Fruit fly (Drosophila melanogaster): Measurements from ENCODE around the gene CG11109.
A peak's percentile ranks its signal among the peaks of the same experiment; 100 is the strongest.

CG11109 gene

dm6 chr3L:22878723-22879343, 6.8 kb downstream of the CG11109 start, which contains the start of the genes Chro and Ssl1 (continued):
- peak; percentile 100 for TF ChIP-seq CG15336 (GFP tag; IDR thresholded peaks at IDR 0.05)
- TF ChIP-seq lz (GFP tag; optimal IDR thresholded peaks at IDR 0.05): peak; percentile 100
- peak; percentile 100 for TF ChIP-seq OdsH (GFP tag; optimal IDR thresholded peaks at IDR 0.05)
- peak; percentile 100 for TF ChIP-seq Hr38 (GFP tag; optimal IDR thresholded peaks at IDR 0.05)
- TF ChIP-seq CG11762 (GFP tag; optimal IDR thresholded peaks at IDR 0.05; ENCODE audit: insufficient read depth): peak; percentile 100
- TF ChIP-seq Blimp-1 (GFP tag; optimal IDR thresholded peaks at IDR 0.05): peak; percentile 98
- peak; percentile 100 for TF ChIP-seq Sox102F (GFP tag; optimal IDR thresholded peaks at IDR 0.05)
- TF ChIP-seq CG8632 (GFP tag; optimal IDR thresholded peaks at IDR 0.05): peak; percentile 100
- TF ChIP-seq Eip75B (GFP tag; optimal IDR thresholded peaks at IDR 0.05): peak; percentile 100
- TF ChIP-seq Smox (GFP tag; optimal IDR thresholded peaks at IDR 0.05): peak; percentile 100
- TF ChIP-seq CG6854 (GFP tag; optimal IDR thresholded peaks at IDR 0.05): peak; percentile 100
- peak; percentile 100 for TF ChIP-seq Ets96B (tag; optimal IDR thresholded peaks at IDR 0.05)
- TF ChIP-seq CG11902 (GFP tag; optimal IDR thresholded peaks at IDR 0.05): peak; percentile 100
- TF ChIP-seq pdm3 (GFP tag; optimal IDR thresholded peaks at IDR 0.05): peak; percentile 100
- TF ChIP-seq esn (GFP tag; optimal IDR thresholded peaks at IDR 0.05): peak; percentile 100
- TF ChIP-seq CG16779 (tag; optimal IDR thresholded peaks at IDR 0.05): peak; percentile 99
- TF ChIP-seq spab (GFP tag; optimal IDR thresholded peaks at IDR 0.05): peak; percentile 100
- peak; percentile 100 for TF ChIP-seq dac (GFP tag; optimal IDR thresholded peaks at IDR 0.05)
- peak; percentile 96 for TF ChIP-seq fkh (GFP tag; optimal IDR thresholded peaks at IDR 0.05)
- TF ChIP-seq CG6163 (GFP tag; IDR thresholded peaks at IDR 0.05): peak; percentile 100
- TF ChIP-seq CG10631 (GFP tag; optimal IDR thresholded peaks at IDR 0.05): peak; percentile 100
- TF ChIP-seq cyc (GFP tag; optimal IDR thresholded peaks at IDR 0.05): peak; percentile 100
- peak; percentile 100 for TF ChIP-seq eg (GFP tag; IDR thresholded peaks at IDR 0.05)
- peak; percentile 100 for TF ChIP-seq Hr39 (GFP tag; optimal IDR thresholded peaks at IDR 0.05)
- peak; percentile 99 for TF ChIP-seq CG11294 (GFP tag; IDR thresholded peaks at IDR 0.05)
- TF ChIP-seq topi (GFP tag; optimal IDR thresholded peaks at IDR 0.05): peak; percentile 100
- peak; percentile 100 for TF ChIP-seq Hr4 (GFP tag; optimal IDR thresholded peaks at IDR 0.05)
- TF ChIP-seq CG8319 (GFP tag; optimal IDR thresholded peaks at IDR 0.05): peak; percentile 100
- TF ChIP-seq Ets21C (GFP tag; optimal IDR thresholded peaks at IDR 0.05): peak; percentile 100
- TF ChIP-seq CG9139 (GFP tag; optimal IDR thresholded peaks at IDR 0.05): peak; percentile 99
- peak; percentile 100 for TF ChIP-seq net (GFP tag; optimal IDR thresholded peaks at IDR 0.05)
- peak; percentile 100 for TF ChIP-seq salr (GFP tag; optimal IDR thresholded peaks at IDR 0.05)

dm6 chr3L:22879344-22879723, 7.3 kb downstream of the CG11109 start:
- TF ChIP-seq Eip78C (GFP tag) (no peak), CG10631 (GFP tag; optimal IDR thresholded peaks at IDR 0.05) (no peak), CG34406 (GFP tag; optimal IDR thresholded peaks at IDR 0.05) (no peak), eg (GFP tag; IDR thresholded peaks at IDR 0.05) (no peak), esn (GFP tag; optimal IDR thresholded peaks at IDR 0.05) (no peak), achi (GFP tag; optimal IDR thresholded peaks at IDR 0.05) (no peak), acj6 (GFP tag; optimal IDR thresholded peaks at IDR 0.05) (no peak), CG9139 (GFP tag; optimal IDR thresholded peaks at IDR 0.05) (no peak), CG6854 (GFP tag; optimal IDR thresholded peaks at IDR 0.05) (no peak), CG4318 (GFP tag; optimal IDR thresholded peaks at IDR 0.05) (no peak), CG15336 (GFP tag; IDR thresholded peaks at IDR 0.05) (no peak), Eip93F (GFP tag; optimal IDR thresholded peaks at IDR 0.05) (no peak), CG1621 (tag; optimal IDR thresholded peaks at IDR 0.05) (no peak), Eip75B (GFP tag; optimal IDR thresholded peaks at IDR 0.05) (no peak), ss (GFP tag; optimal IDR thresholded peaks at IDR 0.05) (no peak), CG6276 (GFP tag; optimal IDR thresholded peaks at IDR 0.05) (no peak), pdm3 (GFP tag; optimal IDR thresholded peaks at IDR 0.05) (no peak), CG3919 (GFP tag; optimal IDR thresholded peaks at IDR 0.05) (no peak), Hr39 (GFP tag; optimal IDR thresholded peaks at IDR 0.05) (no peak), CG16779 (tag; optimal IDR thresholded peaks at IDR 0.05) (no peak)
